Fruit fly (Drosophila melanogaster): Measurements from ENCODE around the gene CG32221.

Gene CG32221

DNA sequence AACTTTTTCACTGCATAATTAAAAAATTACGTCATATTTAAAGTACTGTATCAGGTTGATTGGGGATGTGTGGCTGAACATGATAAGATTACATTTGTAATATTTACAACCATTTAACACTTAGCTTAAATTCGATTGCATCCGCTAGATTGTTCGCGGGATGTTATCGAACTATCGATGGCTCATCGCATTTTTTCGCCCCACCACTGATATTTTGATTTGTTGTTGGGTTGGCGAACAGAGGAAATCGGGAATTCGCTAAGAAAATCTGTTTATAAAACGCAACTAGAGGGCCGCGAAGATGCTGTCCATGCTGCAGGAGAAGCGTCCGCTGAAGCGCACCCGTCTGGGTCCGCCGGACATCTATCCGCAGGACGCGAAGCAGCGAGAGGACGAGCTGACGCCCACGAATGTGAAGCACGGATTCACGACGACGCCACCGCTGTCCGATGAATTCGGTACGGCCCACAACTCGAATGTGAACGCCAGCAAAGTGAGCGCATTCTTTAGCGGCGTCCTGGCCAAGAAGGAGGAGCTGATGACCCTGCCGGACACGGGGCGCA is 2.0 kb downstream of the CG32221 start, which contains the start of gene kto (continued):
- TF ChIP-seq E2f2 (GFP tag; IDR thresholded peaks at IDR 0.05), result peak; percentile 97
- no peak for TF ChIP-seq stc (GFP tag; IDR thresholded peaks at IDR 0.05)
- peak; percentile 57 for TF ChIP-seq mirr (GFP tag; optimal IDR thresholded peaks at IDR 0.05)
- no peak for TF ChIP-seq CG17359 (tag; optimal IDR thresholded peaks at IDR 0.05)
- TF ChIP-seq Mad (GFP tag; optimal IDR thresholded peaks at IDR 0.05), result no peak
- TF ChIP-seq CG11398 (GFP tag; optimal IDR thresholded peaks at IDR 0.05), result no peak
- peak; percentile 91 for TF ChIP-seq CG6791 (GFP tag; IDR thresholded peaks at IDR 0.05; ENCODE audit: partially characterized antibody)
- TF ChIP-seq rib (GFP tag; IDR thresholded peaks at IDR 0.05), result no peak
- TF ChIP-seq Atf-2 (GFP tag; optimal IDR thresholded peaks at IDR 0.05), result no peak
- peak; percentile 29 for TF ChIP-seq HmgZ (tag; optimal IDR thresholded peaks at IDR 0.05)
- TF ChIP-seq Xbp1 (GFP tag; optimal IDR thresholded peaks at IDR 0.05), result no peak
- TF ChIP-seq CG6813 (GFP tag; optimal IDR thresholded peaks at IDR 0.05), result no peak
- no peak for TF ChIP-seq D19B (GFP tag; optimal IDR thresholded peaks at IDR 0.05)
- peak; percentile 81 for TF ChIP-seq Doc3 (GFP tag; IDR thresholded peaks at IDR 0.05; ENCODE audit: partially characterized antibody)
- TF ChIP-seq CG4854 (GFP tag; optimal IDR thresholded peaks at IDR 0.05), result no peak
- TF ChIP-seq slbo (GFP tag; IDR thresholded peaks at IDR 0.05), result no peak
- no peak for TF ChIP-seq Mrtf (GFP tag; IDR thresholded peaks at IDR 0.05)
- no peak for TF ChIP-seq CG13624 (GFP tag; optimal IDR thresholded peaks at IDR 0.05)
- no peak for TF ChIP-seq CG8359 (GFP tag; optimal IDR thresholded peaks at IDR 0.05; ENCODE audit: borderline replicate concordance)
- peak; percentile 89 for TF ChIP-seq Scr (GFP tag; IDR thresholded peaks at IDR 0.05; ENCODE audit: partially characterized antibody)
- no peak for TF ChIP-seq ara (GFP tag; IDR thresholded peaks at IDR 0.05)
- peak; percentile 20 for TF ChIP-seq Elba2 (GFP tag; optimal IDR thresholded peaks at IDR 0.05)
- no peak for TF ChIP-seq tll (GFP tag; optimal IDR thresholded peaks at IDR 0.05)
- peak; percentile 81 for TF ChIP-seq MESR4 (GFP tag; optimal IDR thresholded peaks at IDR 0.05)
- TF ChIP-seq CG30020 (tag; optimal IDR thresholded peaks at IDR 0.05), result no peak
- peak in 1 of 2 experiments; percentile 1 for TF ChIP-seq crp (GFP tag; optimal IDR thresholded peaks at IDR 0.05)
- TF ChIP-seq Med (GFP tag), result peak; percentile 71
- no peak for TF ChIP-seq insv (GFP tag; optimal IDR thresholded peaks at IDR 0.05)
- TF ChIP-seq CG14860 (GFP tag; IDR thresholded peaks at IDR 0.05; ENCODE audit: partially characterized antibody), result peak; percentile 79
- TF ChIP-seq Eip74EF (GFP tag; optimal IDR thresholded peaks at IDR 0.05), result no peak
- TF ChIP-seq Dll (GFP tag; IDR thresholded peaks at IDR 0.05; ENCODE audit: partially characterized antibody), result peak; percentile 91
- TF ChIP-seq nerfin-2 (GFP tag; IDR thresholded peaks at IDR 0.05; ENCODE audit: partially characterized antibody), result peak; percentile 83
- TF ChIP-seq mld (GFP tag; IDR thresholded peaks at IDR 0.05; ENCODE audit: partially characterized antibody), result peak; percentile 78
- peak; percentile 88 for TF ChIP-seq Bgb (GFP tag; IDR thresholded peaks at IDR 0.05; ENCODE audit: partially characterized antibody)
- TF ChIP-seq CG13287 (GFP tag; IDR thresholded peaks at IDR 0.05; ENCODE audit: partially characterized antibody), result peak; percentile 97
- peak; percentile 92 for TF ChIP-seq bbx (GFP tag; IDR thresholded peaks at IDR 0.05; ENCODE audit: partially characterized antibody)
- TF ChIP-seq CG16863 (GFP tag; optimal IDR thresholded peaks at IDR 0.05), result no peak
- TF ChIP-seq Hr78 (GFP tag; optimal IDR thresholded peaks at IDR 0.05), result no peak
- peak; percentile 76 for TF ChIP-seq CG4360 (GFP tag; IDR thresholded peaks at IDR 0.05)
- TF ChIP-seq lbe (GFP tag; optimal IDR thresholded peaks at IDR 0.05), result no peak
- peak; percentile 91 for TF ChIP-seq Sry-δ (GFP tag; optimal IDR thresholded peaks at IDR 0.05)
- no peak for TF ChIP-seq GATAe (GFP tag; conservative IDR thresholded peaks at IDR 0.05)
- TF ChIP-seq nerfin-1 (tag; optimal IDR thresholded peaks at IDR 0.05), result no peak
- TF ChIP-seq CG34224 (GFP tag; IDR thresholded peaks at IDR 0.05; ENCODE audit: partially characterized antibody), result peak; percentile 95
- TF ChIP-seq knrl (GFP tag; IDR thresholded peaks at IDR 0.05; ENCODE audit: partially characterized antibody), result peak; percentile 76
- TF ChIP-seq CG7963 (GFP tag; IDR thresholded peaks at IDR 0.05; ENCODE audit: partially characterized antibody), result peak; percentile 75
- TF ChIP-seq grn (GFP tag; optimal IDR thresholded peaks at IDR 0.05), result no peak
